Worm (Caenorhabditis elegans) whole organism, early embryonic: ENCODE measurements around the gene srx-54.

ENCODE experiments used
- B0310.2 ChIP-seq: sonication (generic microtip); optimal IDR thresholded peaks from 2 replicates; lab custom pipeline; 2016; ENCODE audit warnings: mild to moderate bottlenecking, missing genetic modification characterization, missing compliant biosample characterization
- ama-1 ChIP-seq: fragments of 150-350 bp; optimal IDR thresholded peaks from 2 replicates; lab custom pipeline; 2014
- ceh-13 ChIP-seq: fragments of 200-800 bp; sonication (Bioruptor generic); optimal IDR thresholded peaks from 2 replicates; lab custom pipeline; 2018; ENCODE audit warnings: mild to moderate bottlenecking, missing genetic modification characterization, missing compliant biosample characterization
- ceh-36 ChIP-seq: sonication (generic microtip); optimal IDR thresholded peaks from 2 replicates; lab custom pipeline; 2016; ENCODE audit warnings: missing genetic modification characterization, inconsistent platforms, missing compliant biosample characterization
- ets-7 ChIP-seq: sonication (generic microtip); optimal IDR thresholded peaks from 2 replicates; lab custom pipeline; 2016; ENCODE audit warnings: missing genotype, missing genetic modification characterization, missing compliant biosample characterization
- flt-1 ChIP-seq: fragments of 200-800 bp; sonication (Bioruptor generic); IDR thresholded peaks from 2 replicates; pipeline ENCODE4 v1.3.6; 2022; ENCODE audit warnings: missing genetic modification characterization, missing compliant biosample characterization
- hmbx-1 ChIP-seq: sonication (generic microtip); optimal IDR thresholded peaks from 2 replicates; lab custom pipeline; 2016; ENCODE audit warnings: mild to moderate bottlenecking, missing genetic modification characterization, missing compliant biosample characterization
- hmg-4 ChIP-seq: fragments of 200-800 bp; sonication (Bioruptor generic); optimal IDR thresholded peaks from 2 replicates; lab custom pipeline; 2018; ENCODE audit warnings: mild to moderate bottlenecking, missing genetic modification characterization, missing compliant biosample characterization
- hnd-1 ChIP-seq: sonication (generic microtip); optimal IDR thresholded peaks from 2 replicates; lab custom pipeline; 2016; ENCODE audit warnings: missing genetic modification characterization, missing compliant biosample characterization
- scrt-1 ChIP-seq: fragments of 200-800 bp; sonication (Bioruptor generic); IDR thresholded peaks from 2 replicates; pipeline ENCODE4 v1.3.6; 2022; ENCODE audit warnings: missing genetic modification characterization, missing compliant biosample characterization
- tbx-37 ChIP-seq: fragments of 200-800 bp; sonication (Bioruptor generic); conservative IDR thresholded peaks from 2 replicates; pipeline ENCODE4 v1.3.6; 2022; ENCODE audit warnings: missing genetic modification reagents, missing genetic modification characterization, missing compliant biosample characterization
- tra-4 ChIP-seq: sonication (generic microtip); optimal IDR thresholded peaks from 2 replicates; lab custom pipeline; 2017; ENCODE audit warnings: missing genetic modification characterization, missing compliant biosample characterization

DNA sequence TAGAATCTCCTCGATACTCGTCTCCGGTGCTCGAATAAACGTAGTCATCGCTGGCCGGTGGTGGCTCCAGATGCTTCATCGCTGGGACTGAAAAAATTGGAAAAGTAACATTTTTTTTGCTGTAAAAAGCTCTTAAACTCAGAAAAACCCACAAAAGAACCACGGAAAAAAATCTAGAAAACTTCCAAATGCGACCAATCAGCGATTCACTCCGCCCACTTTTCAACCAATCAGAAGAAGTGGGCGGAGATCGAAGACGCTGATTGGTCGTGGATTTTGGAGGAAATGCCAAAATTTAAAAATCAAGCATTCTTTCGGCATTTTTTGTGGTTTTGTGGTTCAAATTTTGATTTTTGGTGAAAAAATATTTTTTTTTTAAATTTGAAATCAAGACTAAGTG, 16.0 kb upstream of the srx-54 start:
- TF ChIP-seq ama-1 (no peak), ceh-13 (GFP tag; lab: Kevin White, UChicago) (no peak), B0310.2 (tag; lab: Kevin White, UChicago) (no peak), tra-4 (tag; lab: Kevin White, UChicago) (no peak), hmg-4 (GFP tag; lab: Kevin White, UChicago) (no peak), hnd-1 (tag; lab: Kevin White, UChicago) (no peak), flt-1 (no peak), hmbx-1 (tag; lab: Kevin White, UChicago) (no peak), ceh-36 (no peak), tbx-37 (GFP tag; lab: Robert Waterston, UW) (no peak), ets-7 (tag; lab: Kevin White, UChicago) (no peak), scrt-1 (GFP tag; lab: Robert Waterston, UW) (no peak)
